Fruit fly (Drosophila melanogaster) whole organism, embryonic: ENCODE data around the gene Ca-Ma2d.

Experiments used
- Asciz ChIP-seq: fragments of 200-800 bp; sonication (Bioruptor generic); optimal IDR thresholded peaks from 2 replicates; lab custom pipeline; 2017; ENCODE audit warnings: missing biosample characterization, mild to moderate bottlenecking, missing genetic modification characterization, missing genetic modification reagents
- Bteb2 ChIP-seq: fragments of 200-800 bp; sonication (Bioruptor generic); optimal IDR thresholded peaks from 2 replicates; lab custom pipeline; 2016; ENCODE audit warnings: missing biosample characterization, missing genetic modification characterization
- CG10267 ChIP-seq: fragments of 200-800 bp; sonication (Bioruptor generic); optimal IDR thresholded peaks from 2 replicates; lab custom pipeline; 2018; ENCODE audit warnings: missing biosample characterization, mild to moderate bottlenecking, missing genetic modification characterization, moderate library complexity
- CG11398 ChIP-seq: fragments of 200-800 bp; sonication (Bioruptor generic); optimal IDR thresholded peaks from 2 replicates; lab custom pipeline; 2016; ENCODE audit warnings: missing biosample characterization, missing genetic modification characterization
- CG11456 ChIP-seq: fragments of 200-800 bp; sonication (Bioruptor generic); IDR thresholded peaks from 3 replicates; pipeline ENCODE4 v1.3.6; 2022; ENCODE audit warnings: missing biosample characterization, missing genetic modification characterization
- CG11504 ChIP-seq: fragments of 200-800 bp; sonication (Bioruptor generic); optimal IDR thresholded peaks from 3 replicates; lab custom pipeline; 2019; ENCODE audit warnings: missing biosample characterization, mild to moderate bottlenecking, missing genetic modification characterization, moderate library complexity
- CG17359 ChIP-seq: fragments of 200-800 bp; sonication (Bioruptor generic); optimal IDR thresholded peaks from 3 replicates; lab custom pipeline; 2018; ENCODE audit warnings: missing biosample characterization, mild to moderate bottlenecking, missing genetic modification characterization, moderate library complexity
- CG17385 ChIP-seq: fragments of 200-800 bp; sonication (Bioruptor generic); optimal IDR thresholded peaks from 3 replicates; lab custom pipeline; 2018; ENCODE audit warnings: missing biosample characterization, mild to moderate bottlenecking, missing genetic modification characterization
- CG1832 ChIP-seq: fragments of 200-800 bp; sonication (Bioruptor generic); optimal IDR thresholded peaks from 2 replicates; lab custom pipeline; 2017; ENCODE audit warnings: missing biosample characterization, mild to moderate bottlenecking, missing genetic modification characterization, inconsistent platforms
- CG30431 ChIP-seq: fragments of 200-800 bp; sonication (Bioruptor generic); optimal IDR thresholded peaks from 2 replicates; lab custom pipeline; 2017; ENCODE audit warnings: missing biosample characterization, missing genetic modification characterization
- CG32532 ChIP-seq: fragments of 200-800 bp; sonication (Bioruptor generic); IDR thresholded peaks from 2 replicates; pipeline ENCODE4 v1.3.6; 2022; ENCODE audit warnings: missing biosample characterization, missing genetic modification characterization
- CG33213 ChIP-seq: fragments of 200-800 bp; sonication (Bioruptor generic); optimal IDR thresholded peaks from 3 replicates; lab custom pipeline; 2016; ENCODE audit warnings: missing biosample characterization, missing genetic modification characterization
- CG34224 ChIP-seq: fragments of 200-800 bp; sonication (Bioruptor generic); IDR thresholded peaks from 3 replicates; pipeline ENCODE4 v1.3.6; 2022; ENCODE audit warnings: missing biosample characterization, missing genetic modification characterization; ENCODE audit not compliant: partially characterized antibody
- CG6765 ChIP-seq: fragments of 200-800 bp; sonication (Bioruptor generic); optimal IDR thresholded peaks from 3 replicates; lab custom pipeline; 2017; ENCODE audit warnings: missing biosample characterization, mild to moderate bottlenecking, missing genetic modification characterization
- CG8359 ChIP-seq: fragments of 200-800 bp; sonication (Bioruptor generic); optimal IDR thresholded peaks from 2 replicates; lab custom pipeline; 2017; ENCODE audit warnings: missing biosample characterization, mild to moderate bottlenecking, missing genetic modification characterization, borderline replicate concordance
- CG8944 ChIP-seq: fragments of 200-800 bp; sonication (Bioruptor generic); optimal IDR thresholded peaks from 3 replicates; lab custom pipeline; 2016; ENCODE audit warnings: missing biosample characterization, missing genetic modification characterization
- Deaf1 ChIP-seq: fragments of 200-800 bp; optimal IDR thresholded peaks from 3 replicates; lab custom pipeline; 2019; ENCODE audit warnings: missing biosample characterization, mild to moderate bottlenecking, missing genetic modification characterization, moderate library complexity
- Doc2 ChIP-seq: fragments of 200-800 bp; sonication (Bioruptor generic); IDR thresholded peaks from 2 replicates; pipeline ENCODE4 v1.3.6; 2022; ENCODE audit warnings: missing biosample characterization, missing genetic modification characterization
- Ets97D ChIP-seq: fragments of 200-800 bp; sonication (Bioruptor generic); optimal IDR thresholded peaks from 3 replicates; lab custom pipeline; 2016; ENCODE audit warnings: missing biosample characterization, missing genetic modification characterization
- Gsc ChIP-seq: fragments of 200-800 bp; sonication (Bioruptor generic); IDR thresholded peaks from 2 replicates; pipeline ENCODE4 v1.3.6; 2022; ENCODE audit warnings: missing biosample characterization, missing genetic modification characterization
- Hmr ChIP-seq: fragments of 200-800 bp; sonication (Bioruptor generic); optimal IDR thresholded peaks from 3 replicates; lab custom pipeline; 2017; ENCODE audit warnings: mild to moderate bottlenecking, missing biosample characterization, missing genetic modification reagents, missing genetic modification characterization
- Hr78 ChIP-seq, 2 experiments: fragments of 200-800 bp in 1 of 2; fragments of >200 bp in 1 of 2; sonication (Bioruptor generic) in 1 of 2; optimal IDR thresholded peaks; 2 replicates each; lab custom pipeline; 2017 to 2019; ENCODE audit warnings: missing biosample characterization in 2 of 2, missing genetic modification characterization in 2 of 2, mild to moderate bottlenecking in 1 of 2, moderate library complexity in 1 of 2
- Jarid2 ChIP-seq: fragments of 200-800 bp; sonication (Bioruptor generic); optimal IDR thresholded peaks from 3 replicates; lab custom pipeline; 2017; ENCODE audit warnings: mild to moderate bottlenecking, missing biosample characterization, missing genetic modification reagents, missing genetic modification characterization
- Med ChIP-seq: fragments of 200-800 bp; sonication (Bioruptor generic); peaks from one replicate; lab custom pipeline; 2016; ENCODE audit warnings: missing biosample characterization, missing genetic modification characterization, mild to moderate bottlenecking, inconsistent platforms, moderate library complexity
- Scr ChIP-seq: fragments of 200-800 bp; sonication (Bioruptor generic); IDR thresholded peaks from 2 replicates; pipeline ENCODE4 v1.3.6; 2022; ENCODE audit warnings: missing biosample characterization, missing genetic modification characterization; ENCODE audit not compliant: partially characterized antibody
- Sry-β ChIP-seq: fragments of 200-800 bp; sonication (Bioruptor generic); optimal IDR thresholded peaks from 2 replicates; lab custom pipeline; 2018; ENCODE audit warnings: missing biosample characterization, mild to moderate bottlenecking, missing genetic modification characterization, moderate library complexity
- Trl ChIP-seq, 3 experiments: fragments of >200 bp in 2 of 3; fragments of 200-800 bp in 1 of 3; sonication (Bioruptor generic) in 1 of 3; optimal IDR thresholded peaks; 2 replicates in 1 of 3; 3 replicates in 2 of 3; lab custom pipeline; 2016 to 2017; ENCODE audit warnings: missing biosample characterization in 1 of 3, missing genetic modification characterization in 1 of 3
- bowl ChIP-seq: fragments of 200-800 bp; sonication (Bioruptor generic); IDR thresholded peaks from 2 replicates; pipeline ENCODE4 v1.3.6; 2022; ENCODE audit warnings: missing biosample characterization, missing genetic modification characterization
- cg ChIP-seq: fragments of 200-800 bp; sonication (Bioruptor generic); optimal IDR thresholded peaks from 3 replicates; lab custom pipeline; 2019; ENCODE audit warnings: missing biosample characterization, mild to moderate bottlenecking, missing genetic modification characterization, moderate library complexity
- dpn ChIP-seq, 2 experiments: fragments of 200-800 bp; sonication (Bioruptor generic); optimal IDR thresholded peaks; 3 replicates each; lab custom pipeline; 2016; ENCODE audit warnings: missing biosample characterization in 2 of 2, missing genetic modification characterization in 2 of 2
- eyg ChIP-seq: fragments of 200-800 bp; sonication (Bioruptor generic); optimal IDR thresholded peaks from 3 replicates; lab custom pipeline; 2016; ENCODE audit warnings: missing biosample characterization, missing genetic modification characterization
- fd64A ChIP-seq: fragments of 200-800 bp; sonication (Bioruptor generic); optimal IDR thresholded peaks from 3 replicates; lab custom pipeline; 2018; ENCODE audit warnings: missing biosample characterization, mild to moderate bottlenecking, missing genetic modification characterization
- her ChIP-seq: fragments of 200-800 bp; sonication (Bioruptor generic); optimal IDR thresholded peaks from 2 replicates; lab custom pipeline; 2016; ENCODE audit warnings: missing biosample characterization, missing genetic modification characterization
- kni ChIP-seq: fragments of 200-800 bp; sonication (Bioruptor generic); optimal IDR thresholded peaks from 3 replicates; lab custom pipeline; 2017; ENCODE audit warnings: mild to moderate bottlenecking, missing biosample characterization, missing genetic modification reagents, missing genetic modification characterization
- knrl ChIP-seq: fragments of 200-800 bp; sonication (Bioruptor generic); IDR thresholded peaks from 3 replicates; pipeline ENCODE4 v1.3.6; 2022; ENCODE audit warnings: missing biosample characterization, missing genetic modification characterization; ENCODE audit not compliant: partially characterized antibody
- mld ChIP-seq: fragments of 200-800 bp; sonication (Bioruptor generic); IDR thresholded peaks from 3 replicates; pipeline ENCODE4 v1.3.6; 2022; ENCODE audit warnings: missing biosample characterization, missing genetic modification characterization; ENCODE audit not compliant: partially characterized antibody
- p53 ChIP-seq: fragments of 200-800 bp; sonication (Bioruptor generic); optimal IDR thresholded peaks from 2 replicates; lab custom pipeline; 2016; ENCODE audit warnings: missing biosample characterization, missing genetic modification characterization
- pan ChIP-seq, 4 experiments: fragments of >200 bp in 3 of 4; fragments of 200-800 bp in 1 of 4; sonication (Bioruptor generic) in 1 of 4; optimal IDR thresholded peaks in 3 of 4; IDR thresholded peaks in 1 of 4; 2 replicates each; pipeline versions ENCODE4 v1.3.6 to Lab custom; 2017 to 2022; ENCODE audit warnings: missing biosample characterization in 2 of 4, missing genetic modification characterization in 2 of 4, mixed read lengths in 1 of 4
- pfk ChIP-seq: fragments of 200-800 bp; sonication (Bioruptor generic); optimal IDR thresholded peaks from 2 replicates; lab custom pipeline; 2018; ENCODE audit warnings: missing biosample characterization, mild to moderate bottlenecking, missing genetic modification characterization, moderate library complexity
- seq ChIP-seq: fragments of 200-800 bp; sonication (Bioruptor generic); IDR thresholded peaks from 2 replicates; pipeline ENCODE4 v1.3.6; 2022; ENCODE audit warnings: missing biosample characterization, missing genetic modification characterization
- tgo ChIP-seq: fragments of 200-800 bp; sonication (Bioruptor generic); IDR thresholded peaks from 3 replicates; pipeline ENCODE4 v1.3.6; 2022; ENCODE audit warnings: missing biosample characterization, missing genetic modification characterization
- tll ChIP-seq, 2 experiments: fragments of 200-800 bp in 1 of 2; fragments of >200 bp in 1 of 2; sonication (Bioruptor generic) in 1 of 2; optimal IDR thresholded peaks; 2 replicates each; lab custom pipeline; 2017 to 2019; ENCODE audit warnings: missing biosample characterization in 2 of 2, missing genetic modification characterization in 2 of 2, mild to moderate bottlenecking in 1 of 2, moderate library complexity in 1 of 2
- toy ChIP-seq: fragments of 200-800 bp; sonication (Bioruptor generic); IDR thresholded peaks from 2 replicates; pipeline ENCODE4 v1.3.6; 2022; ENCODE audit warnings: missing biosample characterization, missing genetic modification characterization
- twi ChIP-seq: fragments of 200-800 bp; optimal IDR thresholded peaks from 2 replicates; lab custom pipeline; 2019; ENCODE audit warnings: missing biosample characterization, mild to moderate bottlenecking, missing genetic modification characterization, moderate library complexity
- wek ChIP-seq: fragments of 200-800 bp; sonication (Bioruptor generic); optimal IDR thresholded peaks from 3 replicates; lab custom pipeline; 2018; ENCODE audit warnings: missing biosample characterization, mild to moderate bottlenecking, missing genetic modification characterization, moderate library complexity

Ca-Ma2d gene

DNA sequence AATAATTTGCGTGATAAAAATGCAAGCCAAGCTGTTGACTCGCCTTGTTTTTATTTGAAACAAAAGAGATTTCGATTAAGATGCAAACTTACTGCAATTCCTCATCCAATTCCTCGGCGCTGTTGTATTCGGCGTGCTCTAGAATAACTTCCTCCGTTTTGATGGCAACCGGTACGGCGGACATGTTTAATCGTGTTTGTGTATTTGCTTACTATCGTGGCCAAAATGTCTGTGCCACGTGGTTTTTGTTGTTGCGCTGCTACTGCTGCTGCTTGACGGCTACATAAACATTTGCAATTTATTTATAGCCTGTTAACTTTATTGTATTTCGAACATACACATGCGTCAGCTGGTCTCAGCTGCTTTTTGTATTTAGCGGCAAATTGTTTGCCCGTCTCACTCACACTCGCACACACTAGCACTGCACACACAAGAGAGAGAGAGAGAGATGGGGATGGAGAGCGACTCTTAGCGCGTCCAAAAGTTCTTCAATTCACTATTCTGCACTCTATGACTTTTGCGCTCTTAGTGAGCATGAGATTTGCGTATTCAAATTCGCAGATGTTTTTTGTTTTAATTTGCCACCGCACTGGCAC lies 55.8 kb downstream of the Ca-Ma2d start (continued):
- TF ChIP-seq knrl (GFP tag; lab: Robert Waterston, UW) (no peak), cg (GFP tag; lab: Kevin White, UChicago) (peak; percentile 73), Scr (no peak), Med (peak; percentile 23), Deaf1 (tag; lab: Kevin White, UChicago) (no peak), p53 (GFP tag; lab: Kevin White, UChicago) (peak; percentile 99), CG1832 (peak; percentile 85), CG17385 (no peak), tll (GFP tag; optimal IDR thresholded peaks at IDR 0.05; lab: Kevin White, UChicago) (peak in 1 of 2 experiments; percentile 38), Hmr (GFP tag; lab: Kevin White, UChicago) (no peak), CG17359 (no peak), Doc2 (GFP tag; lab: Robert Waterston, UW) (no peak), CG8359 (GFP tag; lab: Kevin White, UChicago) (peak; percentile 32), tgo (no peak), Jarid2 (GFP tag; lab: Kevin White, UChicago) (no peak), CG34224 (GFP tag; lab: Robert Waterston, UW) (no peak), Gsc (GFP tag; lab: Robert Waterston, UW) (no peak), Trl (optimal IDR thresholded peaks at IDR 0.05; lab: Kevin White, UChicago) (peak; percentile 62 to 74), Trl (GFP tag; optimal IDR thresholded peaks at IDR 0.05; lab: Kevin White, UChicago) (no peak), twi (tag; lab: Kevin White, UChicago) (no peak), CG30431 (GFP tag; lab: Kevin White, UChicago) (no peak), kni (peak; percentile 61), fd64A (GFP tag; lab: Kevin White, UChicago) (peak; percentile 6)

DNA sequence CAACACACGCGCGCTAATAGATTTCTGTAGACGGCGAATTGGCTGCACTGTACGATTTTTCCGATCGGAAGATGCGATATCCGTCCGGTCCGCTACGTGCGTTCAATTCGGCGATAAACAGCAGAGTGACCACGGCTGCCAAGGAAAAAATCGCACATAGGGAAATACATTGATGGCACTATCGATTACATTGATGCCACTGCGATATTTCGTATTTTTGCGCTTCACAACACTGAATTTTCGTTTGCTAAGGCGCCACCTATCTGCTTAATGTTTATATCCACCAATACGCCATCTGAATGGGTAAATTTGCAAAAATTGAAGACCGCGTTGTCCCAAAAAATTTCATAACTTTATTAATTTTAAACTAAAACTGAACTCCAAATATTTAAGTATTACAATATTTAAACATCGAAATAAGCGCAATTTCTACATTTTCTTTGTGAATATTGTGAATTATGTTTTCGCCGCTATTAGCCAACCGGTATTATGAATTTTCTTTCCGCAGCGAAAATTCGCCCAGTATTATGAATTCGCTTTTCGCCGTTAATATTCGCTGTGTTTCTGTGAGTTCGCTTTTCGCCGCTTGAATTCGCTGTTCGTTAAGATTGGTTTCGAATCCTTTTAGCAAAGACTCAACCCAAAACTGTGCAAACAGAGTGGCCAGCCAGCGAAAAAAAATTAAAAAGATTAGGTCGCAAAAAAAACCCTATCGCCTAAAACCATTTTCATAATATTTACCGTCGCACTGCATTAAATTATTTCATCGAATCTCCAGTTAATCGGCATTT lies 56.5 kb downstream of the Ca-Ma2d start, which contains the start of the genes crp and pkaap:
Gene crp, minus strand, starts transcription at position 129 of the 791 bp plus-strand sequence.
Gene pkaap, plus strand, starts transcription at position 689 of the 791 bp plus-strand sequence.
- TF ChIP-seq CG10267 (tag; lab: Kevin White, UChicago) (peak; percentile 100), pfk (peak; percentile 54), Asciz (GFP tag; lab: Kevin White, UChicago) (peak; percentile 66), her (GFP tag; lab: Kevin White, UChicago) (peak; percentile 84), CG11504 (tag; lab: Kevin White, UChicago) (no peak), Sry-β (GFP tag; lab: Kevin White, UChicago) (peak; percentile 27), CG33213 (GFP tag; lab: Kevin White, UChicago) (peak; percentile 95), CG17385 (peak; percentile 54), mld (no peak), CG8944 (GFP tag; lab: Kevin White, UChicago) (peak; percentile 93), Hr78 (GFP tag; optimal IDR thresholded peaks at IDR 0.05; lab: Kevin White, UChicago) (no peak), toy (GFP tag; lab: Robert Waterston, UW) (no peak), CG11456 (GFP tag; lab: Robert Waterston, UW) (no peak), CG32532 (no peak), bowl (GFP tag; lab: Robert Waterston, UW) (no peak), twi (tag; lab: Kevin White, UChicago) (peak; percentile 3), knrl (GFP tag; lab: Robert Waterston, UW) (no peak), dpn (GFP tag; optimal IDR thresholded peaks at IDR 0.05; lab: Kevin White, UChicago) (peak; percentile 91), seq (GFP tag; lab: Robert Waterston, UW) (no peak), pan (optimal IDR thresholded peaks at IDR 0.05; lab: Kevin White, UChicago) (no peak), pan (GFP tag; optimal IDR thresholded peaks at IDR 0.05 in 1 of 2, IDR thresholded peaks at IDR 0.05 in 1 of 2) (no peak), Med (peak; percentile 98), CG11398 (GFP tag; lab: Kevin White, UChicago) (peak; percentile 85), eyg (GFP tag; lab: Kevin White, UChicago) (peak; percentile 65), Ets97D (peak; percentile 93), Bteb2 (GFP tag; lab: Kevin White, UChicago) (peak; percentile 72), wek (GFP tag; lab: Kevin White, UChicago) (peak; percentile 41), CG6765 (GFP tag; lab: Kevin White, UChicago) (peak; percentile 19)
